Worm (Caenorhabditis elegans): ENCODE measurements around the gene dod-23.

DNA sequence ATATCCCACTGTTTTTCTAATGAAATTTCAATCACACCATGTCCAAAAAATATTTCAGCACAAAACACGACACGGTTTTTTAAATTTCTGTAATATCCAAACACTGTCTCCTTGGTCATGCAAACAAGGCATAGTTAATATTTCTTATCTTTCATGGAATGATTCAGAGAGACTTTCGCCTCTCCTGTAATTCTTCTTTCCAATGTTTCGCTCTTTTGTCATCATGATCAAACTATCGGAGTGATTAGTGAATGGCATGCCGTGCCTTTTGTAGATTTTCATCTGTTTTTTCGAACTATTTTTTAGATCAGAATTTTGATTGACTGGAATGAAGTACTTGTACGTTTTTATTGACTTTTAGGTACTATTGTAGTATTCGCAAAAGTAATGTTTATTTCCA lies 14.6 kb downstream of the dod-23 start:
- no peak for TF ChIP-seq rpc-1 (optimal IDR thresholded peaks at IDR 0.05)
- TF ChIP-seq rpc-1 (tag; optimal IDR thresholded peaks at IDR 0.05), result no peak
- no peak for TF ChIP-seq nhr-179 (tag; optimal IDR thresholded peaks at IDR 0.05)
- TF ChIP-seq sea-2 (GFP tag; IDR thresholded peaks at IDR 0.05), result no peak
- TF ChIP-seq unc-62 (GFP tag; optimal IDR thresholded peaks at IDR 0.05), result no peak
- no peak for TF ChIP-seq K12H6.12 (tag; optimal IDR thresholded peaks at IDR 0.05)
- no peak for TF ChIP-seq F33H1.4 (GFP tag; IDR thresholded peaks at IDR 0.05)
- no peak for TF ChIP-seq ama-1 (optimal IDR thresholded peaks at IDR 0.05)
- no peak for TF ChIP-seq ama-1 (GFP tag; optimal IDR thresholded peaks at IDR 0.05)
